Worm (Caenorhabditis elegans): ENCODE measurements around the gene ptrn-1.

Gene ptrn-1

ce11 chrX:17054121-17054520, 24.1 kb upstream of the ptrn-1 start:
- TF ChIP-seq nhr-71 (tag; optimal IDR thresholded peaks at IDR 0.05) (peak; percentile 55), nhr-77 (tag; optimal IDR thresholded peaks at IDR 0.05) (no peak), nhr-20 (tag; optimal IDR thresholded peaks at IDR 0.05) (peak; percentile 46), tbx-2 (tag; optimal IDR thresholded peaks at IDR 0.05) (peak; percentile 7), nhr-85 (tag) (peak; percentile 68), mdl-1 (tag; optimal IDR thresholded peaks at IDR 0.05) (peak in 1 of 2 experiments; percentile 21), hpl-2 (GFP tag; optimal IDR thresholded peaks at IDR 0.05) (no peak), sup-37 (GFP tag; optimal IDR thresholded peaks at IDR 0.05) (no peak), lin-14 (GFP tag; optimal IDR thresholded peaks at IDR 0.05) (peak; percentile 50), nhr-19 (GFP tag; conservative IDR thresholded peaks at IDR 0.05) (0 out of 2 replicates have a peak, but pooled peaks have one; percentile 14), dpl-1 (GFP tag; optimal IDR thresholded peaks at IDR 0.05) (peak in 1 of 3 experiments; percentile 15), blmp-1 (tag; optimal IDR thresholded peaks at IDR 0.05) (peak; percentile 88), elt-3 (tag; optimal IDR thresholded peaks at IDR 0.05) (peak in 2 of 6 experiments; percentile 22 to 64), lin-13 (GFP tag; optimal IDR thresholded peaks at IDR 0.05) (peak; percentile 30), nhr-90 (tag; optimal IDR thresholded peaks at IDR 0.05; ENCODE audit: poor library complexity) (peak; percentile 43), lsy-2 (tag; optimal IDR thresholded peaks at IDR 0.05) (peak in 1 of 2 experiments; percentile 0), snu-23 (GFP tag; optimal IDR thresholded peaks at IDR 0.05) (peak; percentile 18), C16A3.4 (tag; optimal IDR thresholded peaks at IDR 0.05) (no peak)

ce11 chrX:17045529-17045928, 15.5 kb upstream of the ptrn-1 start, which contains the start of gene C30G4.2:
Gene C30G4.2 (minus strand): TSS chrX:17045629.
- TF ChIP-seq hpl-2 (GFP tag; optimal IDR thresholded peaks at IDR 0.05) (no peak), vab-15 (tag; optimal IDR thresholded peaks at IDR 0.05) (no peak), ztf-11 (tag; optimal IDR thresholded peaks at IDR 0.05) (no peak)

ce11 chrX:17042946-17043345, 12.9 kb upstream of the ptrn-1 start, which contains the start of gene F35B3.7:
Gene F35B3.7 (minus strand): TSS chrX:17043078.
- TF ChIP-seq nhr-19 (GFP tag; conservative IDR thresholded peaks at IDR 0.05), result peak; percentile 18; the same call in 1 of the 2 replicates
- TF ChIP-seq rnt-1 (tag; optimal IDR thresholded peaks at IDR 0.05), result peak; percentile 47
- peak in 1 of 2 experiments; percentile 46 for TF ChIP-seq lsy-2 (tag; optimal IDR thresholded peaks at IDR 0.05)
- TF ChIP-seq hlh-4 (tag; optimal IDR thresholded peaks at IDR 0.05), result no peak
- TF ChIP-seq lin-14 (GFP tag; optimal IDR thresholded peaks at IDR 0.05), result peak; percentile 86
- peak; percentile 45 for TF ChIP-seq snu-23 (GFP tag; optimal IDR thresholded peaks at IDR 0.05)
- peak; percentile 79 for TF ChIP-seq nhr-71 (tag; optimal IDR thresholded peaks at IDR 0.05)
- no peak for TF ChIP-seq ceh-88 (GFP tag; IDR thresholded peaks at IDR 0.05)
- TF ChIP-seq Y116A8C.19 (tag; optimal IDR thresholded peaks at IDR 0.05; ENCODE audit: borderline replicate concordance), result no peak
- peak in 1 of 2 experiments; percentile 65 for TF ChIP-seq mdl-1 (tag; optimal IDR thresholded peaks at IDR 0.05)
- peak; percentile 8 for TF ChIP-seq mep-1 (tag; optimal IDR thresholded peaks at IDR 0.05)
- TF ChIP-seq nhr-20 (tag; optimal IDR thresholded peaks at IDR 0.05), result peak; percentile 49
- no peak for TF ChIP-seq lir-3 (tag; optimal IDR thresholded peaks at IDR 0.05; ENCODE audit: poor library complexity)
- TF ChIP-seq hpl-2 (GFP tag; optimal IDR thresholded peaks at IDR 0.05), result no peak
- TF ChIP-seq dsc-1 (tag; optimal IDR thresholded peaks at IDR 0.05), result peak; percentile 74

- TF ChIP-seq irx-1 (tag; optimal IDR thresholded peaks at IDR 0.05) (no peak), nhr-76 (tag; optimal IDR thresholded peaks at IDR 0.05) (no peak), rnt-1 (tag; optimal IDR thresholded peaks at IDR 0.05) (peak; percentile 5)
These were observed 11.6 kb upstream of the ptrn-1 start for ce11 chrX:17041571-17041970.

ce11 chrX:17038616-17039015, 8.6 kb upstream of the ptrn-1 start:
- peak; percentile 92 for TF ChIP-seq blmp-1 (tag; optimal IDR thresholded peaks at IDR 0.05)
- TF ChIP-seq Y116A8C.19 (tag; optimal IDR thresholded peaks at IDR 0.05; ENCODE audit: borderline replicate concordance), result no peak
- no peak for TF ChIP-seq ceh-88 (GFP tag; IDR thresholded peaks at IDR 0.05)
- peak in 1 of 6 experiments; percentile 14 for TF ChIP-seq elt-3 (tag; optimal IDR thresholded peaks at IDR 0.05)
- no peak for TF ChIP-seq sox-4 (tag; optimal IDR thresholded peaks at IDR 0.05)
- no peak for TF ChIP-seq efl-1 (optimal IDR thresholded peaks at IDR 0.05)
- TF ChIP-seq efl-1 (GFP tag; optimal IDR thresholded peaks at IDR 0.05 in 1 of 2), result no peak
- TF ChIP-seq lin-14 (GFP tag; optimal IDR thresholded peaks at IDR 0.05), result peak; percentile 5
- TF ChIP-seq hlh-17 (GFP tag; optimal IDR thresholded peaks at IDR 0.05; ENCODE audit: borderline replicate concordance), result no peak

Data from whole organism, L1 larva.